Fruit fly (Drosophila melanogaster): Measurements from ENCODE around the gene CG42393.

Gene CG42393

DNA sequence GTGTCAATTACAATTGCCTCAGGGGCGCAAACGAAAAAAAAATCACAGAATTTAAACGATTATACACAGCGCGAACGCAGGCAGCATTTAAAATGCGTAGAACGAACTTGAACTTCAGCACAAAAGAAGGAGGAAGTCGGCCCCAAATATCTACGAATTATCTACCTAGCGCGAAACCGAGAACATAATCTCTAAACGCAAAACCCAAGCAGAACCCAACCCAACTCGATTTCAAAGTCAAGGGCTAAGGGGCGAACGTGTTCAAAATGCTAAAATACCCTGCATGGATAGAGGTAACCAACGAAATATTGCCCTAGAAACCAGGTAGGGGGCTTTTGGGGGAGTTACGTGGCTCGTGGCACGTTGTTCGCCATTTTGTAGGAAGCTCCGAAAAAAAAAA is 24.0 kb upstream of the CG42393 start:
- no peak for TF ChIP-seq CG17801 (GFP tag; optimal IDR thresholded peaks at IDR 0.05; ENCODE audit: partially characterized antibody)

dm6 chr3L:18018988-18019387 is 23.5 kb upstream of the CG42393 start:
- TF ChIP-seq CG17801 (GFP tag; optimal IDR thresholded peaks at IDR 0.05; ENCODE audit: partially characterized antibody): no peak

dm6 chr3L:18019645-18020509 is 22.7 kb upstream of the CG42393 start:
- TF ChIP-seq CG17801 (GFP tag; optimal IDR thresholded peaks at IDR 0.05; ENCODE audit: partially characterized antibody): peak; percentile 84

dm6 chr3L:18020944-18021343 is 21.6 kb upstream of the CG42393 start:
- TF ChIP-seq CG17801 (GFP tag; optimal IDR thresholded peaks at IDR 0.05; ENCODE audit: partially characterized antibody): no peak

dm6 chr3L:18021886-18022285 is 20.6 kb upstream of the CG42393 start:
- TF ChIP-seq CG17801 (GFP tag; optimal IDR thresholded peaks at IDR 0.05; ENCODE audit: partially characterized antibody): no peak

- TF ChIP-seq CG17801 (GFP tag; optimal IDR thresholded peaks at IDR 0.05; ENCODE audit: partially characterized antibody): no peak
These were observed 20.0 kb upstream of the CG42393 start for dm6 chr3L:18022479-18022950.

DNA sequence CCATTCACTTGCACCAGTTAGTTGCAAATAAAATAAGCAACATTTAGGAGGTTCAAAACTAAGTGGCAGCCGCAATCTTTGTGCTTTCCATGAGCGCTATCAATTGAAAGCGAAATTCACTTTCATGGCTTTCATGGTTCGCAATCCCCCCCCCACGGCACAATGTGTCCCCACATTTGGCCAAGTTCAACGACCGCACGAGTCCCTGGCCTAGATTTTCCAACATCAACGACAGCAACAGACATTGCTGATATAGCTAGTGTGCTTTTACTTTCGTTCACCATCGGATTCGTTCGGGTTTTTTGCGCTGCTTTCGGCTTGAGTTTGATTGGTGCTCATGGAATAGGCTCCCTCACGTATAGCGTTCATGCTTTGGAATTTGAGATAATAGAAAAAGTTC is 18.9 kb upstream of the CG42393 start:
- no peak for TF ChIP-seq CG17801 (GFP tag; optimal IDR thresholded peaks at IDR 0.05; ENCODE audit: partially characterized antibody)

DNA sequence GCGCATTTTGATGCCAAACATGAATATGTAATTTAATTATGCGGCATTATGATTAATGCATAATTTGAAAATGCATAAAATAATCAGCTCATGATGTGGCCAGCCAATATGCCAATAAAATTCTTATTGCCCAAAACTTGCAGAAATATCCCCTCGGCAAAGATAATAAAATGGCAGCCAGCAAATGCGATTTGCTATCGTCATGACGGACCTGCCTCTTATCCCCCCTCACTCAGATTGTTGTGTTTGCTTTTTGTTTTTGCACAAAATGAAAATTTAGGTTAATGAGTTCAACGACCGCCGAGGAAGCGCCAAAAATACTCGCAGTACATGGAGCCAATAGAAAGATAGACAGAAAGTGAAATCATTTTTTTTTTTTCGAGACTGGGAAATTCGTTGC is 17.9 kb upstream of the CG42393 start:
- no peak for TF ChIP-seq CG17801 (GFP tag; optimal IDR thresholded peaks at IDR 0.05; ENCODE audit: partially characterized antibody)

DNA sequence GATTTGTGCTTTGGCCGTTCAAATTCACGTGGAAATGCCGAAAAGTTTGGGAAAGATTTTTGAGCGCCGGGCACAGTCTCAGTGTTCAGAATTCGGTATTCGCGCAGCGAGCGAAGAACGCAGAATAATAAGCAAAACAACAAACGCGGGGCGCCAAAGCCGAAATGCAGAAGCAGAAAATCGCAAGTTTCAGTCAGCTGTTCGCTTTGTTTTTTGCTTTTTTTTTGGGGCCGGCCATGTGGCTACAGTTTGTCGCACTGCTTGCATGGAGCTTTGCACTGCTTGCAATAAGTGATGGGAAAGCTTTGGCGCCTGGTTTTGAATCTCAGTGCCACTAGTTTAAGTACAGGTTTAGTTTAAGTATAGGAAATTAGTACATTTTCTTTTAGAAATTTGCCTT is 16.6 kb upstream of the CG42393 start:
- peak; percentile 73 for TF ChIP-seq CG17801 (GFP tag; optimal IDR thresholded peaks at IDR 0.05; ENCODE audit: partially characterized antibody)

DNA sequence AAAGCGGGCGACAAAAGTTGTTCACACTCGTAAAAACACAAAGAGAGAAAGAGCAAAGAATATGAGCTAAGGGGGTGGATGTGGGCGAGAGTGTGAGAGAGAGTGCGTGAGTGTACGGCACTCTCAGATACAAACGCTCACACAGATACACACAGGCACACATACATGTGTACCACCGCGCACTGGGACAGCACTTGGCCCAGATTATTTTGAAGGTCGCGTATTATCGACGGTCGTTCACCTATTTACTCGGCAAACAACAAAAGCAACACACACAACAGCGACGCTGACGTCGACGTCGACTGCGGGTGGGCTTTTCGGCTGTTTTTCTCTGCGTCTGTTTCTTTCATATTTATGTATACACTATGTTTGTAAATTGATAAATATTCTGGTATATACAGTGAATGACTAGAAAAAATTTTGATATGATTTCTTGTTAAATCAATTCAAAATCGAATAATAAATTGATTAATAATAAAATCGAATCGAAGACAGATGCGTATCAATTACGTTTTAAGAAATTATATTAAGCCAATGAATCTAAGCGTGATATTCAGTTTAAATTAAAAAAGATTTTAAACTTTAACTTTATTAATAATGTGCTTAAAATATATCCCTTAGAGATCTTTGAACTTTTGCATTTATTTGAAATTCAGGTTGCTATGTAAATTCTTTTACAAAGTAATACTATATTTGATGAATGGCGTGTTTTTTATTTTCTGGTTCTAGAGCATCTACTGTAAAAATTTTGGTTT is 12.8 kb upstream of the CG42393 start:
- no peak for TF ChIP-seq CG17801 (GFP tag; optimal IDR thresholded peaks at IDR 0.05; ENCODE audit: partially characterized antibody)

dm6 chr3L:18030301-18030827 is 12.2 kb upstream of the CG42393 start:
- TF ChIP-seq CG17801 (GFP tag; optimal IDR thresholded peaks at IDR 0.05; ENCODE audit: partially characterized antibody): no peak

- TF ChIP-seq CG17801 (GFP tag; optimal IDR thresholded peaks at IDR 0.05; ENCODE audit: partially characterized antibody): no peak
These were observed 9.8 kb upstream of the CG42393 start for dm6 chr3L:18032478-18033343.

DNA sequence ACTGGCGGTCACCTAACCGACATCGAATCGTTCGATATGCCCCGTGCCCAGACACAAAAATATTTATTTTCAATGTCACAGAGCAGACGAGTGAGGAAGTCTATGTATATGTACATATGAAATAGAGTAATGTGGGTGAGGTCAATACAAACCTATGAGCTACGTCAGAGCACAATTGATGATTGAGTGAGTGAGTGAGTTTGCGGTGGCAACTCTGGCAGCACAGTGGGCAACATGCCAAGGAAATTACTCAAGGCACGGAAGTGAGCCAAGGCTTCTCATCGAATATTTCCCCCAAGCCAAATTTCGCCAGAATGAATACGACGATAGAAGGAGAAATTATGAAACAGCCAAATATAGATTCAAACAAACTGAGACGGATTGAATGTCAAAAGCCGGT is 8.0 kb upstream of the CG42393 start:
- no peak for TF ChIP-seq CG17801 (GFP tag; optimal IDR thresholded peaks at IDR 0.05; ENCODE audit: partially characterized antibody)

DNA sequence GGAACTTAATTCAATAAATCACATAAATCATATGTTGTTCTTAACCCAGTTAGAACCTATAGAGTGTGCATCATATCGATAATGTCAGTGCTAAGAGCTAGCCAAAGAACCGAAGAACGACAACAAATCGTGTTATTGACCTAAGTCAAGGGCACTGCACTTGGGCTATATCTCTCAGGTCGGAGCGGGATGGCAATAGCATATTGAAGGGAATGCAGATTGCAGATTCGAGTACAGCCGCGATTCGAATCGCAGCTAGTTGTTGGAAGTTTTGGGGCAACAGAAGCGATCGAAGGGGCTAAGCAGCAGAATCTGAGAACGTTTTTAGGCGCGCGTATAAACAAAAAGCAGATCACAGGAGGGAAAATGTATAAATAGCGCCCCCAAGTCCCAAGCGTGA is 5.5 kb upstream of the CG42393 start:
- TF ChIP-seq CG17801 (GFP tag; optimal IDR thresholded peaks at IDR 0.05; ENCODE audit: partially characterized antibody): no peak

Data from ovary, adult (tissue).